Worm (Caenorhabditis elegans) whole organism, L2 larva: ENCODE data around the gene Y43F8B.23.

ENCODE experiments used
- egl-27 ChIP-seq: sonication (generic microtip); optimal IDR thresholded peaks from 3 replicates; lab custom pipeline; 2017; ENCODE audit warnings: missing biosample characterization, missing genetic modification reagents, missing genetic modification characterization
- mdl-1 ChIP-seq, 2 experiments: fragments of 150-350 bp in 1 of 2; sonication (generic microtip) in 1 of 2; optimal IDR thresholded peaks; 2 replicates each; lab custom pipeline; 2017; ENCODE audit warnings: missing biosample characterization in 2 of 2, missing genetic modification characterization in 2 of 2

- TF ChIP-seq mdl-1 (tag; optimal IDR thresholded peaks at IDR 0.05; lab: Kevin White, UChicago), result no peak
- TF ChIP-seq egl-27 (tag; lab: Kevin White, UChicago), result no peak
These were observed 28.1 kb upstream of the Y43F8B.23 start, which contains the start of gene scl-21 for ce11 chrV:19495587-19495986.
